Fruit fly (Drosophila melanogaster): ENCODE data around the gene CG14971.

- TF ChIP-seq insv (optimal IDR thresholded peaks at IDR 0.05) (no peak), ttk (optimal IDR thresholded peaks at IDR 0.05) (no peak), Myc (optimal IDR thresholded peaks at IDR 0.05) (no peak), psq (optimal IDR thresholded peaks at IDR 0.05) (no peak)
Observed at dm6 chr3L:3452684-3453083, 18.4 kb downstream of the CG14971 start.

Data from Kc167 (cell line).